Worm (Caenorhabditis elegans) whole organism, mixed stage, embryonic: ENCODE results near the gene ugt-58.

Experiments
- blmp-1 ChIP-seq: fragments of 150-350 bp; optimal IDR thresholded peaks from 2 replicates; lab custom pipeline; 2014; ENCODE audit warnings: missing biosample characterization, missing genetic modification characterization
- ces-1 ChIP-seq: fragments of 150-350 bp; optimal IDR thresholded peaks from 2 replicates; lab custom pipeline; 2014; ENCODE audit warnings: missing biosample characterization, missing genetic modification reagents, missing genetic modification characterization
- drap-1 ChIP-seq: fragments of 200-800 bp; sonication (Bioruptor generic); optimal IDR thresholded peaks from 3 replicates; lab custom pipeline; 2018; ENCODE audit warnings: mild to moderate bottlenecking, missing genetic modification characterization, missing compliant biosample characterization
- elt-3 ChIP-seq: fragments of 150-350 bp; optimal IDR thresholded peaks from 2 replicates; lab custom pipeline; 2014; ENCODE audit warnings: missing biosample characterization, missing genetic modification characterization
- mep-1 ChIP-seq: fragments of 150-350 bp; optimal IDR thresholded peaks from 2 replicates; lab custom pipeline; 2017; ENCODE audit warnings: missing biosample characterization, missing genetic modification reagents, missing genetic modification characterization, inconsistent platforms
- nhr-12 ChIP-seq: fragments of 150-350 bp; optimal IDR thresholded peaks from 2 replicates; lab custom pipeline; 2014; ENCODE audit warnings: missing biosample characterization, missing genetic modification characterization
- nhr-237 ChIP-seq: fragments of 150-350 bp; optimal IDR thresholded peaks from 2 replicates; lab custom pipeline; 2014; ENCODE audit warnings: missing biosample characterization, missing genetic modification characterization
- nhr-28 ChIP-seq: fragments of 150-350 bp; optimal IDR thresholded peaks from 2 replicates; lab custom pipeline; 2014; ENCODE audit warnings: missing biosample characterization, missing genetic modification characterization
- pha-4 ChIP-seq: fragments of 150-350 bp; optimal IDR thresholded peaks from 2 replicates; lab custom pipeline; 2018; ENCODE audit warnings: missing biosample characterization, missing genetic modification reagents, missing genetic modification characterization
- snpc-4 ChIP-seq: fragments of 150-350 bp; optimal IDR thresholded peaks from 2 replicates; lab custom pipeline; 2014; ENCODE audit warnings: missing biosample characterization, missing genetic modification characterization
- sptf-1 ChIP-seq: sonication (generic microtip); optimal IDR thresholded peaks from 2 replicates; lab custom pipeline; 2017; ENCODE audit warnings: mild to moderate bottlenecking, missing genetic modification characterization, moderate library complexity, missing compliant biosample characterization
- zip-8 ChIP-seq: fragments of 150-350 bp; optimal IDR thresholded peaks from 2 replicates; lab custom pipeline; 2014; ENCODE audit warnings: missing biosample characterization, missing genetic modification characterization
- ztf-11 ChIP-seq: fragments of 150-350 bp; optimal IDR thresholded peaks from 2 replicates; lab custom pipeline; 2014; ENCODE audit warnings: missing biosample characterization, missing genetic modification characterization

ce11 chrII:9577630-9578029 is 9.0 kb downstream of the ugt-58 start:
- no peak for TF ChIP-seq nhr-237 (tag; lab: Kevin White, UChicago)
- no peak for TF ChIP-seq elt-3
- no peak for TF ChIP-seq sptf-1 (tag; lab: Kevin White, UChicago)
- no peak for TF ChIP-seq ztf-11 (tag; lab: Kevin White, UChicago)
- TF ChIP-seq ces-1 (GFP tag; lab: Kevin White, UChicago): no peak
- no peak for TF ChIP-seq blmp-1 (tag; lab: Kevin White, UChicago)
- no peak for TF ChIP-seq zip-8
- no peak for TF ChIP-seq mep-1 (tag; lab: Kevin White, UChicago)
- TF ChIP-seq nhr-28: no peak
- TF ChIP-seq snpc-4 (tag; lab: Kevin White, UChicago): no peak
- TF ChIP-seq pha-4: no peak
- no peak for TF ChIP-seq drap-1 (GFP tag; lab: Kevin White, UChicago)
- TF ChIP-seq nhr-12 (tag; lab: Kevin White, UChicago): no peak
